Fruit fly (Drosophila melanogaster) whole organism, wandering third instar larva: ENCODE data around the gene CG5861.
A peak's percentile ranks its signal among the peaks of the same experiment; 100 is the strongest.

ENCODE experiments used
- Abd-B ChIP-seq: fragments of >200 bp; optimal IDR thresholded peaks from 2 replicates; lab custom pipeline; 2017; ENCODE audit warnings: missing biosample characterization, missing genetic modification characterization
- CG32264 ChIP-seq: fragments of 200-800 bp; sonication (Bioruptor generic); optimal IDR thresholded peaks from 2 replicates; lab custom pipeline; 2016; ENCODE audit warnings: missing biosample characterization, missing genetic modification characterization
- CG9705 ChIP-seq: fragments of 200-800 bp; sonication (Bioruptor generic); optimal IDR thresholded peaks from 2 replicates; lab custom pipeline; 2018; ENCODE audit warnings: missing biosample characterization, mild to moderate bottlenecking, missing genetic modification characterization
- CrebA ChIP-seq: fragments of 200-800 bp; sonication (Bioruptor generic); optimal IDR thresholded peaks from 2 replicates; lab custom pipeline; 2016; ENCODE audit warnings: missing biosample characterization, mild to moderate bottlenecking, missing genetic modification characterization, borderline replicate concordance
- Dfd ChIP-seq: fragments of >200 bp; optimal IDR thresholded peaks from 2 replicates; lab custom pipeline; 2017; ENCODE audit warnings: missing biosample characterization, missing genetic modification characterization
- Dif ChIP-seq: fragments of 200-275, 200-300 bp; sonication (Bioruptor generic); optimal IDR thresholded peaks from 2 replicates; lab custom pipeline; 2018; ENCODE audit warnings: missing biosample characterization, missing genetic modification characterization; ENCODE audit not compliant: partially characterized antibody
- GATAd ChIP-seq: sonication (Bioruptor generic); optimal IDR thresholded peaks from 2 replicates; lab custom pipeline; 2016; ENCODE audit warnings: missing biosample characterization, missing genetic modification characterization
- HLH106 ChIP-seq: fragments of 200-800 bp; optimal IDR thresholded peaks from 3 replicates; lab custom pipeline; 2019; ENCODE audit warnings: missing biosample characterization, mild to moderate bottlenecking, missing genetic modification characterization, moderate library complexity
- Hnf4 ChIP-seq: fragments of 200-800 bp; sonication (Bioruptor generic); optimal IDR thresholded peaks from 2 replicates; lab custom pipeline; 2016; ENCODE audit warnings: missing biosample characterization, mild to moderate bottlenecking, missing genetic modification characterization
- Hr78 ChIP-seq: fragments of >200 bp; optimal IDR thresholded peaks from 2 replicates; lab custom pipeline; 2017; ENCODE audit warnings: missing biosample characterization, missing genetic modification characterization
- Hr83 ChIP-seq: fragments of 200-300 bp; sonication (Bioruptor generic); optimal IDR thresholded peaks from 2 replicates; lab custom pipeline; 2016; ENCODE audit warnings: missing biosample characterization, mild to moderate bottlenecking, missing genetic modification characterization, moderate library complexity; ENCODE audit not compliant: poor library complexity, severe bottlenecking
- Jra ChIP-seq: sonication (Bioruptor generic); optimal IDR thresholded peaks from 2 replicates; lab custom pipeline; 2016; ENCODE audit warnings: missing biosample characterization, missing genetic modification characterization
- Mio ChIP-seq: sonication (Bioruptor generic); optimal IDR thresholded peaks from 2 replicates; lab custom pipeline; 2016; ENCODE audit warnings: missing biosample characterization, missing genetic modification characterization
- Myc ChIP-seq: fragments of >200 bp; optimal IDR thresholded peaks from 2 replicates; lab custom pipeline; 2017
- N ChIP-seq: fragments of >200 bp; optimal IDR thresholded peaks from 2 replicates; lab custom pipeline; 2018; ENCODE audit warnings: missing biosample characterization, missing external identifiers, missing genetic modification characterization
- OdsH ChIP-seq: fragments of 200-800 bp; sonication (Bioruptor generic); optimal IDR thresholded peaks from 2 replicates; lab custom pipeline; 2016; ENCODE audit warnings: missing biosample characterization, mild to moderate bottlenecking, missing genetic modification characterization
- Rel ChIP-seq, 2 experiments: fragments of 200-800 bp; sonication (Bioruptor generic) in 1 of 2; optimal IDR thresholded peaks; 2 replicates in 1 of 2; 3 replicates in 1 of 2; lab custom pipeline; 2016 to 2019; ENCODE audit warnings: mild to moderate bottlenecking in 2 of 2, missing biosample characterization in 2 of 2, missing genetic modification characterization in 2 of 2, moderate library complexity in 1 of 2
- Sp1 ChIP-seq: fragments of 200-800 bp; sonication (Bioruptor generic); optimal IDR thresholded peaks from 3 replicates; lab custom pipeline; 2019; ENCODE audit warnings: missing biosample characterization, mild to moderate bottlenecking, missing genetic modification characterization, moderate library complexity
- Vsx2 ChIP-seq: fragments of 200-300, 225-300 bp; sonication (Bioruptor generic); optimal IDR thresholded peaks from 2 replicates; lab custom pipeline; 2018; ENCODE audit warnings: missing biosample characterization, missing genetic modification characterization; ENCODE audit not compliant: partially characterized antibody
- br ChIP-seq: fragments of 200-800 bp; sonication (Bioruptor generic); optimal IDR thresholded peaks from 2 replicates; lab custom pipeline; 2016; ENCODE audit warnings: missing biosample characterization, missing genetic modification characterization
- brk ChIP-seq: fragments of 200-800 bp; sonication (Bioruptor generic); optimal IDR thresholded peaks from 2 replicates; lab custom pipeline; 2016; ENCODE audit warnings: missing biosample characterization, mild to moderate bottlenecking, missing genetic modification characterization
- dl ChIP-seq, 2 experiments: fragments of 175-275, 200-275 bp in 1 of 2; fragments of 200-275 bp in 1 of 2; sonication (Bioruptor generic); optimal IDR thresholded peaks; lab custom pipeline; 2018; ENCODE audit warnings: mild to moderate bottlenecking in 2 of 2, missing biosample characterization in 2 of 2, missing genetic modification characterization in 2 of 2, moderate library complexity in 2 of 2; ENCODE audit not compliant: partially characterized antibody in 2 of 2, insufficient read depth in 1 of 2
- dmrt93B ChIP-seq: fragments of 200-800 bp; sonication (Bioruptor generic); optimal IDR thresholded peaks from 2 replicates; lab custom pipeline; 2018; ENCODE audit warnings: missing biosample characterization, mild to moderate bottlenecking, missing genetic modification characterization
- dsf ChIP-seq: sonication (Bioruptor generic); optimal IDR thresholded peaks from 2 replicates; lab custom pipeline; 2016; ENCODE audit warnings: missing biosample characterization, missing genetic modification characterization, borderline replicate concordance
- ey ChIP-seq: fragments of 200-800 bp; sonication (Bioruptor generic); optimal IDR thresholded peaks from 2 replicates; lab custom pipeline; 2016; ENCODE audit warnings: missing biosample characterization, missing genetic modification characterization
- foxo ChIP-seq, 2 experiments: fragments of 200-800 bp; sonication (Bioruptor generic); optimal IDR thresholded peaks; 2 replicates in 1 of 2; 3 replicates in 1 of 2; lab custom pipeline; 2016 to 2017; ENCODE audit warnings: missing biosample characterization in 2 of 2, missing genetic modification characterization in 2 of 2
- fru ChIP-seq: fragments of 200-800 bp; sonication (Bioruptor generic); optimal IDR thresholded peaks from 3 replicates; lab custom pipeline; 2016; ENCODE audit warnings: missing biosample characterization, mild to moderate bottlenecking, missing genetic modification characterization
- h ChIP-seq: fragments of 200-800 bp; sonication (Bioruptor generic); optimal IDR thresholded peaks from 3 replicates; lab custom pipeline; 2016; ENCODE audit warnings: missing biosample characterization, mild to moderate bottlenecking, missing genetic modification characterization
- jim ChIP-seq: fragments of 175-275, 200-325 bp; sonication (Bioruptor generic); optimal IDR thresholded peaks from 2 replicates; lab custom pipeline; 2016; ENCODE audit warnings: missing biosample characterization, mild to moderate bottlenecking, missing genetic modification characterization
- lola ChIP-seq: fragments of >200 bp; optimal IDR thresholded peaks from 2 replicates; lab custom pipeline; 2017; ENCODE audit warnings: missing biosample characterization, missing genetic modification characterization
- pan ChIP-seq: fragments of >200 bp; optimal IDR thresholded peaks from 2 replicates; lab custom pipeline; 2017
- psq ChIP-seq: fragments of 200-800 bp; sonication (Bioruptor generic); optimal IDR thresholded peaks from 3 replicates; lab custom pipeline; 2017; ENCODE audit warnings: missing biosample characterization, mild to moderate bottlenecking, missing genetic modification characterization, moderate library complexity
- rgr ChIP-seq: fragments of 200-800 bp; sonication (Bioruptor generic); optimal IDR thresholded peaks from 3 replicates; lab custom pipeline; 2016; ENCODE audit warnings: missing biosample characterization, mild to moderate bottlenecking, missing genetic modification characterization
- sage ChIP-seq: fragments of 200-800 bp; sonication (Bioruptor generic); optimal IDR thresholded peaks from 2 replicates; lab custom pipeline; 2016; ENCODE audit warnings: missing biosample characterization, mild to moderate bottlenecking, missing genetic modification characterization
- sv ChIP-seq: fragments of 200-800 bp; sonication (Bioruptor generic); optimal IDR thresholded peaks from 3 replicates; lab custom pipeline; 2016; ENCODE audit warnings: missing biosample characterization, missing genetic modification characterization
- tai ChIP-seq: sonication (Bioruptor generic); optimal IDR thresholded peaks from 2 replicates; lab custom pipeline; 2016; ENCODE audit warnings: missing biosample characterization, missing genetic modification characterization
- usp ChIP-seq: fragments of >200 bp; optimal IDR thresholded peaks from 2 replicates; lab custom pipeline; 2017; ENCODE audit warnings: missing biosample characterization, missing genetic modification characterization
- woc ChIP-seq: sonication (Bioruptor generic); optimal IDR thresholded peaks from 2 replicates; lab custom pipeline; 2016; ENCODE audit warnings: missing biosample characterization, mild to moderate bottlenecking, missing genetic modification characterization

Gene CG5861

dm6 chr2L:16285692-16286359 lies 21.3 kb downstream of the CG5861 start:
- TF ChIP-seq jim (no peak), Hr78 (GFP tag; lab: Kevin White, UChicago) (no peak), rgr (GFP tag; lab: Kevin White, UChicago) (peak; percentile 91), Hr83 (GFP tag; lab: Kevin White, UChicago) (no peak), sage (GFP tag; lab: Kevin White, UChicago) (peak; percentile 77), Dfd (GFP tag; lab: Kevin White, UChicago) (no peak), Vsx2 (no peak), Abd-B (no peak), Dif (GFP tag; lab: Kevin White, UChicago) (peak; percentile 39), Sp1 (GFP tag; lab: Kevin White, UChicago) (peak; percentile 89), lola (no peak), sv (GFP tag; lab: Kevin White, UChicago) (peak; percentile 51), dl (GFP tag; optimal IDR thresholded peaks at IDR 0.05; lab: Kevin White, UChicago; ENCODE audit: insufficient read depth in 1 of 2, partially characterized antibody in 2 of 2) (peak in 1 of 2 experiments; percentile 33), usp (GFP tag; lab: Kevin White, UChicago) (no peak), OdsH (GFP tag; lab: Kevin White, UChicago) (peak; percentile 80), brk (GFP tag; lab: Kevin White, UChicago) (peak; percentile 37), CG32264 (GFP tag; lab: Kevin White, UChicago) (peak; percentile 83), br (GFP tag; lab: Kevin White, UChicago) (peak; percentile 90), pan (lab: Kevin White, UChicago) (no peak), Hnf4 (GFP tag; lab: Kevin White, UChicago) (peak; percentile 84), N (GFP tag; lab: Kevin White, UChicago) (no peak), tai (GFP tag; lab: Kevin White, UChicago) (peak; percentile 71), h (peak; percentile 91), foxo (GFP tag; optimal IDR thresholded peaks at IDR 0.05; lab: Kevin White, UChicago) (peak; percentile 33 to 89), ey (peak; percentile 89), CG9705 (peak; percentile 63), dmrt93B (GFP tag; lab: Kevin White, UChicago) (peak; percentile 72), dsf (GFP tag; lab: Kevin White, UChicago) (peak; percentile 11), Rel (GFP tag; optimal IDR thresholded peaks at IDR 0.05; lab: Kevin White, UChicago) (no peak), Rel (tag; optimal IDR thresholded peaks at IDR 0.05; lab: Kevin White, UChicago) (peak; percentile 56), Mio (peak; percentile 17), fru (GFP tag; lab: Kevin White, UChicago) (peak; percentile 81), Myc (no peak), GATAd (GFP tag; lab: Kevin White, UChicago) (peak; percentile 2), Jra (GFP tag; lab: Kevin White, UChicago) (peak; percentile 60), HLH106 (tag; lab: Kevin White, UChicago) (peak; percentile 92), psq (GFP tag; lab: Kevin White, UChicago) (peak; percentile 74), woc (GFP tag; lab: Kevin White, UChicago) (no peak), CrebA (peak; percentile 48)
